Fruit fly (Drosophila melanogaster) whole organism, embryonic: ENCODE measurements around the gene PIG-Wb.

Experiments used
- Awh ChIP-seq: fragments of 200-800 bp; sonication (Bioruptor generic); IDR thresholded peaks from 2 replicates; pipeline ENCODE4, ENCODE4 v1.3.6; 2022; ENCODE audit warnings: missing biosample characterization, missing genetic modification characterization
- B-H1 ChIP-seq: fragments of 200-800 bp; sonication (Bioruptor generic); IDR thresholded peaks from 3 replicates; pipeline ENCODE4 v1.3.6; 2022; ENCODE audit warnings: missing biosample characterization, missing genetic modification characterization
- CG11504 ChIP-seq: fragments of 200-800 bp; sonication (Bioruptor generic); optimal IDR thresholded peaks from 3 replicates; lab custom pipeline; 2019; ENCODE audit warnings: missing biosample characterization, mild to moderate bottlenecking, missing genetic modification characterization, moderate library complexity
- CG11560 ChIP-seq: fragments of 200-800 bp; sonication (Bioruptor generic); IDR thresholded peaks from 3 replicates; pipeline ENCODE4 v1.3.6; 2022; ENCODE audit warnings: missing biosample characterization, missing genetic modification characterization
- CG1233 ChIP-seq: fragments of 200-800 bp; sonication (Bioruptor generic); optimal IDR thresholded peaks from 4 replicates; lab custom pipeline; 2018; ENCODE audit warnings: missing biosample characterization, mild to moderate bottlenecking, missing genetic modification characterization
- CG12391 ChIP-seq: fragments of 200-800 bp; sonication (Bioruptor generic); optimal IDR thresholded peaks from 3 replicates; lab custom pipeline; 2018; ENCODE audit warnings: missing biosample characterization, mild to moderate bottlenecking, missing genetic modification characterization, moderate library complexity
- CG17361 ChIP-seq: fragments of 200-800 bp; sonication (Bioruptor generic); IDR thresholded peaks from 3 replicates; pipeline ENCODE4 v1.3.6; 2022; ENCODE audit warnings: missing biosample characterization, missing genetic modification characterization
- CG18011 ChIP-seq: fragments of 200-800 bp; sonication (Bioruptor generic); optimal IDR thresholded peaks from 2 replicates; lab custom pipeline; 2017; ENCODE audit warnings: missing biosample characterization, missing genetic modification characterization, mild to moderate bottlenecking, moderate library complexity, missing genotype
- CG18262 ChIP-seq: fragments of 200-800 bp; optimal IDR thresholded peaks from 3 replicates; lab custom pipeline; 2019; ENCODE audit warnings: missing biosample characterization, mild to moderate bottlenecking, missing genetic modification characterization, moderate library complexity
- CG30403 ChIP-seq: fragments of 200-800 bp; sonication (Bioruptor generic); optimal IDR thresholded peaks from 3 replicates; lab custom pipeline; 2016; ENCODE audit warnings: missing biosample characterization, missing genetic modification characterization
- CG3995 ChIP-seq: fragments of 200-800 bp; sonication (Bioruptor generic); optimal IDR thresholded peaks from 3 replicates; lab custom pipeline; 2016; ENCODE audit warnings: missing biosample characterization, missing genetic modification characterization
- CG5953 ChIP-seq: fragments of 200-800 bp; sonication (Bioruptor generic); IDR thresholded peaks from 2 replicates; pipeline ENCODE4 v1.3.6; 2022; ENCODE audit warnings: missing biosample characterization, missing genetic modification characterization
- CG6813 ChIP-seq: fragments of 200-800 bp; sonication (Bioruptor generic); optimal IDR thresholded peaks from 2 replicates; lab custom pipeline; 2017; ENCODE audit warnings: missing biosample characterization, missing genetic modification characterization, mild to moderate bottlenecking, moderate library complexity, missing genetic modification reagents
- CG8359 ChIP-seq: fragments of 200-800 bp; sonication (Bioruptor generic); optimal IDR thresholded peaks from 2 replicates; lab custom pipeline; 2017; ENCODE audit warnings: missing biosample characterization, mild to moderate bottlenecking, missing genetic modification characterization, borderline replicate concordance
- CG8388 ChIP-seq: fragments of 200-800 bp; sonication (Bioruptor generic); optimal IDR thresholded peaks from 2 replicates; lab custom pipeline; 2019; ENCODE audit warnings: missing biosample characterization, mild to moderate bottlenecking, missing genetic modification characterization, moderate library complexity
- CG8765 ChIP-seq: fragments of 200-800 bp; sonication (Bioruptor generic); IDR thresholded peaks from 2 replicates; pipeline ENCODE4 v1.3.6; 2022; ENCODE audit warnings: missing biosample characterization, missing genetic modification characterization
- CG9609 ChIP-seq: fragments of 200-800 bp; sonication (Bioruptor generic); optimal IDR thresholded peaks from 3 replicates; lab custom pipeline; 2016; ENCODE audit warnings: missing biosample characterization, missing genetic modification characterization
- CHES-1-like ChIP-seq: fragments of 200-800 bp; sonication (Bioruptor generic); optimal IDR thresholded peaks from 2 replicates; lab custom pipeline; 2016; ENCODE audit warnings: missing biosample characterization, missing genetic modification characterization
- Dref ChIP-seq: fragments of 200-800 bp; sonication (Bioruptor generic); IDR thresholded peaks from 2 replicates; pipeline ENCODE4 v1.3.6; 2022; ENCODE audit warnings: missing biosample characterization, missing genetic modification characterization
- Ets97D ChIP-seq: fragments of 200-800 bp; sonication (Bioruptor generic); optimal IDR thresholded peaks from 3 replicates; lab custom pipeline; 2016; ENCODE audit warnings: missing biosample characterization, missing genetic modification characterization
- HLH4C ChIP-seq: fragments of 200-800 bp; sonication (Bioruptor generic); IDR thresholded peaks from 3 replicates; pipeline ENCODE4 v1.3.6; 2022; ENCODE audit warnings: missing biosample characterization, missing genetic modification characterization; ENCODE audit not compliant: partially characterized antibody
- Kr ChIP-seq: fragments of 200-800 bp; sonication (Bioruptor generic); optimal IDR thresholded peaks from 2 replicates; lab custom pipeline; 2017; ENCODE audit warnings: missing biosample characterization, mild to moderate bottlenecking, missing genetic modification characterization
- Meics ChIP-seq: fragments of 200-800 bp; sonication (Bioruptor generic); optimal IDR thresholded peaks from 2 replicates; lab custom pipeline; 2017; ENCODE audit warnings: missing biosample characterization, mild to moderate bottlenecking, missing genetic modification characterization
- Mrtf ChIP-seq: fragments of 200-800 bp; sonication (Bioruptor generic); IDR thresholded peaks from 3 replicates; pipeline ENCODE4 v1.3.6; 2022; ENCODE audit warnings: missing biosample characterization, missing genetic modification characterization
- Opbp ChIP-seq: fragments of 200-800 bp; sonication (Bioruptor generic); IDR thresholded peaks from 3 replicates; pipeline ENCODE4 v1.3.6; 2022; ENCODE audit warnings: missing biosample characterization, missing genetic modification characterization; ENCODE audit not compliant: partially characterized antibody
- PHDP ChIP-seq: fragments of 200-800 bp; sonication (Bioruptor generic); optimal IDR thresholded peaks from 3 replicates; lab custom pipeline; 2018; ENCODE audit warnings: missing biosample characterization, mild to moderate bottlenecking, missing genetic modification characterization, moderate library complexity
- Side ChIP-seq: fragments of 200-800 bp; sonication (Bioruptor generic); optimal IDR thresholded peaks from 2 replicates; lab custom pipeline; 2016; ENCODE audit warnings: missing biosample characterization, missing genetic modification characterization
- Taf1 ChIP-seq: fragments of 200-800 bp; sonication (Bioruptor generic); IDR thresholded peaks from 2 replicates; pipeline ENCODE4 v1.3.6; 2022; ENCODE audit warnings: missing biosample characterization, missing genetic modification characterization
- ato ChIP-seq: fragments of 200-800 bp; sonication (Bioruptor generic); IDR thresholded peaks from 2 replicates; pipeline ENCODE4 v1.3.6; 2022; ENCODE audit warnings: missing biosample characterization, missing genetic modification characterization; ENCODE audit not compliant: partially characterized antibody
- cad ChIP-seq: fragments of >200 bp; optimal IDR thresholded peaks from 2 replicates; lab custom pipeline; 2017; ENCODE audit warnings: missing biosample characterization, missing genetic modification characterization
- cg ChIP-seq: fragments of 200-800 bp; sonication (Bioruptor generic); optimal IDR thresholded peaks from 3 replicates; lab custom pipeline; 2019; ENCODE audit warnings: missing biosample characterization, mild to moderate bottlenecking, missing genetic modification characterization, moderate library complexity
- croc ChIP-seq: fragments of 200-800 bp; sonication (Bioruptor generic); conservative IDR thresholded peaks from 3 replicates; pipeline ENCODE4 v1.3.6; 2022; ENCODE audit warnings: missing biosample characterization, missing genetic modification characterization
- crp ChIP-seq, 2 experiments: fragments of 200-800 bp; sonication (Bioruptor generic); optimal IDR thresholded peaks; 2 replicates in 1 of 2; 3 replicates in 1 of 2; lab custom pipeline; 2017; ENCODE audit warnings: missing biosample characterization in 2 of 2, missing genetic modification characterization in 2 of 2, mild to moderate bottlenecking in 1 of 2, moderate library complexity in 1 of 2
- dpn ChIP-seq, 2 experiments: fragments of 200-800 bp; sonication (Bioruptor generic); optimal IDR thresholded peaks; 3 replicates each; lab custom pipeline; 2016; ENCODE audit warnings: missing biosample characterization in 2 of 2, missing genetic modification characterization in 2 of 2
- dysf ChIP-seq: fragments of 200-800 bp; sonication (Bioruptor generic); IDR thresholded peaks from 3 replicates; pipeline ENCODE4 v1.3.6; 2022; ENCODE audit warnings: missing biosample characterization, missing genetic modification characterization
- gce ChIP-seq: fragments of 200-800 bp; sonication (Bioruptor generic); IDR thresholded peaks from 3 replicates; pipeline ENCODE4 v1.3.6; 2022; ENCODE audit warnings: missing biosample characterization, missing genetic modification characterization
- gro ChIP-seq: fragments of 200-800 bp; sonication (Bioruptor generic); optimal IDR thresholded peaks from 2 replicates; lab custom pipeline; 2016; ENCODE audit warnings: missing biosample characterization, missing genetic modification characterization
- jumu ChIP-seq: fragments of 200-800 bp; sonication (Bioruptor generic); optimal IDR thresholded peaks from 3 replicates; lab custom pipeline; 2016; ENCODE audit warnings: missing biosample characterization, missing genetic modification characterization
- kay ChIP-seq: fragments of 200-800 bp; sonication (Bioruptor generic); optimal IDR thresholded peaks from 2 replicates; lab custom pipeline; 2016; ENCODE audit warnings: missing biosample characterization, missing genetic modification characterization
- nerfin-2 ChIP-seq: fragments of 200-800 bp; sonication (Bioruptor generic); IDR thresholded peaks from 2 replicates; pipeline ENCODE4 v1.3.6; 2022; ENCODE audit warnings: missing biosample characterization, missing genetic modification characterization; ENCODE audit not compliant: partially characterized antibody
- pros ChIP-seq: fragments of 200-800 bp; sonication (Bioruptor generic); optimal IDR thresholded peaks from 3 replicates; lab custom pipeline; 2019; ENCODE audit warnings: missing biosample characterization, mild to moderate bottlenecking, missing genetic modification characterization, moderate library complexity
- sim ChIP-seq: fragments of 200-800 bp; sonication (Bioruptor generic); IDR thresholded peaks from 2 replicates; pipeline ENCODE4 v1.3.6; 2022; ENCODE audit warnings: missing biosample characterization, missing genetic modification characterization
- trem ChIP-seq: fragments of 200-800 bp; optimal IDR thresholded peaks from 3 replicates; lab custom pipeline; 2019; ENCODE audit warnings: missing biosample characterization, mild to moderate bottlenecking, missing genetic modification characterization, moderate library complexity
- trh ChIP-seq: fragments of 200-800 bp; sonication (Bioruptor generic); optimal IDR thresholded peaks from 2 replicates; lab custom pipeline; 2016; ENCODE audit warnings: missing biosample characterization, missing genetic modification characterization
- twi ChIP-seq: fragments of 200-800 bp; optimal IDR thresholded peaks from 2 replicates; lab custom pipeline; 2019; ENCODE audit warnings: missing biosample characterization, mild to moderate bottlenecking, missing genetic modification characterization, moderate library complexity
- tx ChIP-seq: fragments of 200-800 bp; sonication (Bioruptor generic); optimal IDR thresholded peaks from 2 replicates; lab custom pipeline; 2016; ENCODE audit warnings: missing biosample characterization, missing genetic modification characterization
- vnd ChIP-seq: fragments of 200-800 bp; sonication (Bioruptor generic); IDR thresholded peaks from 3 replicates; pipeline ENCODE4 v1.3.6; 2022; ENCODE audit warnings: missing biosample characterization, missing genetic modification characterization; ENCODE audit not compliant: partially characterized antibody
- zen ChIP-seq: fragments of 200-800 bp; sonication (Bioruptor generic); optimal IDR thresholded peaks from 3 replicates; lab custom pipeline; 2018; ENCODE audit warnings: missing biosample characterization, mild to moderate bottlenecking, missing genetic modification characterization, moderate library complexity

PIG-Wb gene

dm6 chr3L:1738375-1739328 is 746 bp upstream of the PIG-Wb start, which contains the start of gene Gk2 (continued):
- TF ChIP-seq Awh (no peak), dysf (GFP tag; lab: Robert Waterston, UW) (no peak), twi (tag; lab: Kevin White, UChicago) (no peak), CG12391 (tag; lab: Kevin White, UChicago) (no peak), Taf1 (no peak), cg (GFP tag; lab: Kevin White, UChicago) (no peak), CG8388 (GFP tag; lab: Kevin White, UChicago) (no peak), Dref (GFP tag; lab: Robert Waterston, UW) (peak; percentile 94), CG3995 (peak; percentile 17), trem (peak; percentile 59), Side (GFP tag; lab: Kevin White, UChicago) (no peak), CG8359 (GFP tag; lab: Kevin White, UChicago) (no peak), croc (GFP tag; lab: Robert Waterston, UW) (no peak), CG6813 (GFP tag; lab: Kevin White, UChicago) (no peak), gce (GFP tag; lab: Robert Waterston, UW) (no peak), pros (GFP tag; lab: Kevin White, UChicago) (no peak), sim (no peak), HLH4C (GFP tag; lab: Robert Waterston, UW) (peak; percentile 66), CG30403 (GFP tag; lab: Kevin White, UChicago) (no peak), Ets97D (peak; percentile 55), CG11560 (peak; percentile 70; the same call in 2 of the 3 replicates), Opbp (0 out of 3 replicates have a peak, but pooled peaks have one; percentile 47), Meics (GFP tag; lab: Kevin White, UChicago) (no peak), trh (GFP tag; lab: Kevin White, UChicago) (no peak), zen (tag; lab: Kevin White, UChicago) (no peak), CG1233 (GFP tag; lab: Kevin White, UChicago) (no peak), CG5953 (GFP tag; lab: Robert Waterston, UW) (no peak), vnd (peak; percentile 55; the same call in 1 of the 3 replicates), tx (no peak), ato (GFP tag; lab: Robert Waterston, UW) (no peak), dpn (GFP tag; optimal IDR thresholded peaks at IDR 0.05; lab: Kevin White, UChicago) (no peak), crp (GFP tag; optimal IDR thresholded peaks at IDR 0.05; lab: Kevin White, UChicago) (peak in 1 of 2 experiments; percentile 30), CG8765 (no peak), jumu (GFP tag; lab: Kevin White, UChicago) (no peak), cad (GFP tag; lab: Kevin White, UChicago) (no peak), CHES-1-like (GFP tag; lab: Kevin White, UChicago) (no peak), CG11504 (tag; lab: Kevin White, UChicago) (no peak), Mrtf (GFP tag; lab: Robert Waterston, UW) (no peak), Kr (GFP tag; lab: Kevin White, UChicago) (no peak), CG18262 (tag; lab: Kevin White, UChicago) (no peak), CG17361 (peak; percentile 27; the same call in 1 of the 3 replicates), gro (GFP tag; lab: Kevin White, UChicago) (no peak), kay (GFP tag; lab: Kevin White, UChicago) (no peak), CG9609 (GFP tag; lab: Kevin White, UChicago) (no peak), B-H1 (GFP tag; lab: Robert Waterston, UW) (no peak), CG18011 (GFP tag; lab: Kevin White, UChicago) (no peak), PHDP (tag; lab: Kevin White, UChicago) (no peak), nerfin-2 (GFP tag; lab: Robert Waterston, UW) (peak; percentile 38; the same call in 1 of the 2 replicates)
